Worm (Caenorhabditis elegans): Measurements from ENCODE around the gene K09D9.14.
A peak's percentile ranks its signal among the peaks of the same experiment; 100 is the strongest.

K09D9.14 gene

ce11 chrV:4007927-4008326 lies 13.7 kb downstream of the K09D9.14 start, which contains the start of gene srh-7:
Gene srh-7, plus strand, starts transcription at chrV:4008227.
- TF ChIP-seq him-1 (tag; optimal IDR thresholded peaks at IDR 0.05) (no peak), rpc-1 (optimal IDR thresholded peaks at IDR 0.05) (no peak), rpc-1 (tag; optimal IDR thresholded peaks at IDR 0.05) (no peak), F52B5.7 (tag; optimal IDR thresholded peaks at IDR 0.05) (no peak), mes-4 (tag; optimal IDR thresholded peaks at IDR 0.05) (no peak), let-607 (tag; optimal IDR thresholded peaks at IDR 0.05) (no peak), dpl-1 (GFP tag; optimal IDR thresholded peaks at IDR 0.05) (no peak), lin-54 (GFP tag; optimal IDR thresholded peaks at IDR 0.05) (no peak), C06A6.2 (GFP tag; conservative IDR thresholded peaks at IDR 0.05) (no peak), rcor-1 (GFP tag; IDR thresholded peaks at IDR 0.05) (no peak), F23B12.7 (tag; optimal IDR thresholded peaks at IDR 0.05; ENCODE audit: insufficient read depth) (no peak), lsy-27 (tag; optimal IDR thresholded peaks at IDR 0.05; ENCODE audit: borderline replicate concordance, insufficient read depth) (no peak), die-1 (tag; optimal IDR thresholded peaks at IDR 0.05) (no peak), hlh-12 (tag; optimal IDR thresholded peaks at IDR 0.05) (no peak), madf-6 (GFP tag; IDR thresholded peaks at IDR 0.05) (no peak), nfya-1 (tag; optimal IDR thresholded peaks at IDR 0.05; ENCODE audit: borderline replicate concordance, insufficient read depth) (no peak)

DNA sequence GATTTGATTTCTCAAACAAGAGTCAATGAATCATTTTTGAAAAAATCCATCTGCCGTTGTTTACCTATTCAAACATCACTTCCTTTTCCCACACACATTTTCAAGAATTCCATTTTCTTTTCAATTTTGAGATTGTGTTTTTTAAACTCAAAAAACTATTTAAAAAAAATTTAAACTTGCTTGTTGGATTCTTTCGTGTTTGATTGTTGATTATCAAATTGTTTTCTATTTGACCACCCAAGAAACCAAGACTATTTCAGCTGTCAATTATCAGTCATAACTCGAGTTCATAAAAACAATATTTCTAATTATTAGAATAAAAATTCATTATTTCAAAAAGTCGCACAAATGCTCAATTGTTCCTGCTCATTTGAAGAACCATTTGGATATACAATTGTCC lies 16.5 kb downstream of the K09D9.14 start, which contains the start of gene srh-8:
Gene srh-8, plus strand, starts transcription at position 301 of the 400 bp plus-strand sequence.
- TF ChIP-seq ZK185.1 (tag; optimal IDR thresholded peaks at IDR 0.05; ENCODE audit: poor library complexity, severe bottlenecking) (no peak), nhr-90 (tag; optimal IDR thresholded peaks at IDR 0.05) (no peak)

DNA sequence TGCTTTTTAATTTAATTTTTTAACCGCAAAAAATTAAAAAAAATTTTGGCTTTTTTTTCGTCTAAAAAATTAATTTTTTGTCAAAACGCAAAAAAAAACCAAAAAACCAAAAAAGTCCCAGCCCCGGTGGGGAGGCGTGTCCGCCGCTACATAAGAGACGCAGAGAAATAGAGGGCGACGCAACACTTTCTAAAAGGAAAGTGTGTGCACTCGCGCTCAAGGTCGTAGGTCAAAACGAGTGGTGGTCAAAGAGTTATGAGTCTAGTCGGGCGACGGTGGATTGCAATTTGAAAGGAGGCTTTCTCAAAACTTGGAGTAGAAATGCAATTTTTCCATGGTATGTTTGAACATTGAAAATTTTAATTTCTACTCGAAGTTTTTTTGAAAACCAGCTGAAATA lies 17.1 kb downstream of the K09D9.14 start:
- TF ChIP-seq F37B4.10 (GFP tag; IDR thresholded peaks at IDR 0.05): no peak
- TF ChIP-seq ceh-91 (GFP tag; IDR thresholded peaks at IDR 0.05): 0 out of 2 replicates have a peak, but pooled peaks have one; percentile 17
- no peak for TF ChIP-seq him-1 (tag; optimal IDR thresholded peaks at IDR 0.05)
- peak; percentile 88 for TF ChIP-seq efl-1 (GFP tag; optimal IDR thresholded peaks at IDR 0.05)
- no peak for TF ChIP-seq pha-4 (tag; optimal IDR thresholded peaks at IDR 0.05)
- TF ChIP-seq hmg-1.2 (GFP tag; IDR thresholded peaks at IDR 0.05): peak; percentile 77
- TF ChIP-seq lsy-27 (tag; optimal IDR thresholded peaks at IDR 0.05; ENCODE audit: borderline replicate concordance, insufficient read depth): no peak
- TF ChIP-seq nhr-80 (tag; optimal IDR thresholded peaks at IDR 0.05): no peak
- TF ChIP-seq Y53F4B.3 (GFP tag; IDR thresholded peaks at IDR 0.05): no peak
- peak; percentile 96 for TF ChIP-seq madf-6 (GFP tag; IDR thresholded peaks at IDR 0.05)
- TF ChIP-seq F10E7.11 (tag; optimal IDR thresholded peaks at IDR 0.05): no peak
- peak; percentile 93 for TF ChIP-seq madf-8 (GFP tag; conservative IDR thresholded peaks at IDR 0.05)
- no peak for TF ChIP-seq C06A6.2 (GFP tag; conservative IDR thresholded peaks at IDR 0.05)
- TF ChIP-seq mxl-1 (tag; optimal IDR thresholded peaks at IDR 0.05): no peak
- 0 out of 2 replicates have a peak, but pooled peaks have one; percentile 10 for TF ChIP-seq ceh-100 (GFP tag; IDR thresholded peaks at IDR 0.05)
- no peak for TF ChIP-seq unc-62 (GFP tag; optimal IDR thresholded peaks at IDR 0.05)
- TF ChIP-seq ccch-3 (GFP tag; optimal IDR thresholded peaks at IDR 0.05): no peak
- no peak for TF ChIP-seq mel-28 (tag; optimal IDR thresholded peaks at IDR 0.05; ENCODE audit: borderline replicate concordance)
- TF ChIP-seq aptf-2 (GFP tag; conservative IDR thresholded peaks at IDR 0.05): 0 out of 2 replicates have a peak, but pooled peaks have one; percentile 35
- peak; percentile 46; the same call in 1 of the 2 replicates for TF ChIP-seq D2030.7 (GFP tag; IDR thresholded peaks at IDR 0.05)
- TF ChIP-seq hsf-1 (GFP tag; IDR thresholded peaks at IDR 0.05): peak; percentile 58; the same call in 1 of the 2 replicates
- no peak for TF ChIP-seq fkh-3 (tag; optimal IDR thresholded peaks at IDR 0.05)
- TF ChIP-seq dpl-1 (GFP tag; optimal IDR thresholded peaks at IDR 0.05): peak; percentile 62
- no peak for TF ChIP-seq ztf-25 (GFP tag; IDR thresholded peaks at IDR 0.05)
- no peak for TF ChIP-seq lag-1 (GFP tag; IDR thresholded peaks at IDR 0.05)
- TF ChIP-seq F33H1.4 (GFP tag; IDR thresholded peaks at IDR 0.05): peak; percentile 30; the same call in 1 of the 2 replicates
- no peak for TF ChIP-seq nhr-179 (tag; optimal IDR thresholded peaks at IDR 0.05)
- TF ChIP-seq egl-44 (GFP tag; IDR thresholded peaks at IDR 0.05): no peak
- TF ChIP-seq ceh-27 (GFP tag; optimal IDR thresholded peaks at IDR 0.05): no peak
- TF ChIP-seq xnd-1 (tag; optimal IDR thresholded peaks at IDR 0.05): peak; percentile 90
- TF ChIP-seq snpc-3.4 (tag; optimal IDR thresholded peaks at IDR 0.05): no peak

Data from whole organism, young adult.